Worm (Caenorhabditis elegans): ENCODE results near the gene ZK430.5.

- TF ChIP-seq elt-2 (tag; optimal IDR thresholded peaks at IDR 0.05), result no peak
- TF ChIP-seq rnt-1 (tag; optimal IDR thresholded peaks at IDR 0.05), result no peak
- no peak for TF ChIP-seq ztf-11 (tag; optimal IDR thresholded peaks at IDR 0.05)
- TF ChIP-seq jun-1 (tag; optimal IDR thresholded peaks at IDR 0.05), result no peak
- TF ChIP-seq nhr-237 (tag; optimal IDR thresholded peaks at IDR 0.05), result no peak
- TF ChIP-seq ztf-4 (tag; optimal IDR thresholded peaks at IDR 0.05), result no peak
- no peak for TF ChIP-seq snpc-4 (tag; optimal IDR thresholded peaks at IDR 0.05)
- TF ChIP-seq unc-62 (GFP tag; optimal IDR thresholded peaks at IDR 0.05), result no peak
- TF ChIP-seq dpl-1 (GFP tag; optimal IDR thresholded peaks at IDR 0.05), result no peak
Measured at ce11 chrII:4369715-4370114, 35.7 kb upstream of the ZK430.5 start.
